Worm (Caenorhabditis elegans): Measurements from ENCODE around the gene fbxa-192.

fbxa-192 gene

DNA sequence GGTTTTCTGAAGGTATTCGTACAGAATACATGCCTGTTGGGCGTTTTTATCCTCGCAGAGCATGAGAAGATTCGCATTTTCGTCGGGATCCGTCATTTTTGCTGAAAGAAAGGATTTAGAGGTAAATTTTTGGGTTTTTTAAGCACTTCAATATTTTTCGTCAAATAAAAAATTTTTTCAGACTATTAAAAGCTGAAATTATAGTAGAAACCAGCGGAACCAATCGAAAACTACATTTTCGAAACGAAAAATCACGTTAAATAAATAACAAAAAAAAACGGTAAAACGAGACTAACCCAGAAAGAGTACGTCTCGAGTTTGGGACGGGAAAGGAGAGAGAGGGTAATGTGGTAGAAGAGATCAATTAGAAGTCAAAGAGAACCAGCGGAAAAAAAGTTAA, at the start of gene fbxa-192:
Gene fbxa-192 (minus strand): TSS at position 101 of the 400 bp plus-strand sequence.
- TF ChIP-seq D1046.2 (GFP tag; IDR thresholded peaks at IDR 0.05) (no peak), gei-8 (GFP tag; optimal IDR thresholded peaks at IDR 0.05) (no peak), Y5F2A.4 (GFP tag; optimal IDR thresholded peaks at IDR 0.05) (no peak), nhr-28 (tag; optimal IDR thresholded peaks at IDR 0.05) (no peak), duxl-1 (tag; optimal IDR thresholded peaks at IDR 0.05; ENCODE audit: poor library complexity) (no peak)

DNA sequence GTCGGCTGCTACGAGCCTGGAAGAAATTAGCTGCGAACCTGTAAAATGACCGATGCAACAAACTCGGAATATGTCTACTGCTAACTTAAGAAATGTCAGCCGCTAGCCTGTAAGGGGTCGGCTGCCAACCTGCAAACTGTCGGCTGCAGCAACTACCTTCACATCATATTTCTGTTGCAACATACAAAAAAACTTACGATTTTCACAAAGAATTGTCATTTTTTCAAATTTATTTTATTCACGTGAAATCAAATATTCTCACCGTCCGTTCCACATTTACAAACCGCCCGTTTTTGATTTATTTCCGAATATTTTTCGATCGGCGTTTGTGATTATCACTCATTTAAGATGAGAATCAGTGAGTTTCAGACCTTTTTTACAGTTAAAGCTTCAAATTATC, 49.3 kb upstream of the fbxa-192 start, which contains the start of gene Y26G10.6:
Gene Y26G10.6 (plus strand): TSS at position 301 of the 400 bp plus-strand sequence.
- TF ChIP-seq mep-1 (tag; optimal IDR thresholded peaks at IDR 0.05) (no peak), rbr-2 (tag; optimal IDR thresholded peaks at IDR 0.05) (no peak), ZK337.2 (GFP tag; IDR thresholded peaks at IDR 0.05) (no peak), nhr-76 (tag; optimal IDR thresholded peaks at IDR 0.05) (no peak), Y48G9A.11 (GFP tag; IDR thresholded peaks at IDR 0.05) (no peak), mes-2 (tag; optimal IDR thresholded peaks at IDR 0.05; ENCODE audit: poor library complexity, severe bottlenecking) (no peak), pha-4 (GFP tag; IDR thresholded peaks at IDR 0.05) (no peak), pha-4 (tag; optimal IDR thresholded peaks at IDR 0.05) (no peak), nhr-28 (tag; optimal IDR thresholded peaks at IDR 0.05) (no peak), cey-2 (tag; optimal IDR thresholded peaks at IDR 0.05; ENCODE audit: borderline replicate concordance, insufficient read depth) (no peak), ztf-7 (tag; optimal IDR thresholded peaks at IDR 0.05) (no peak), madf-9 (GFP tag; conservative IDR thresholded peaks at IDR 0.05) (no peak), vab-7 (GFP tag; IDR thresholded peaks at IDR 0.05) (no peak), zip-2 (tag; optimal IDR thresholded peaks at IDR 0.05) (no peak), mxl-3 (GFP tag; optimal IDR thresholded peaks at IDR 0.05) (no peak), lim-7 (GFP tag; IDR thresholded peaks at IDR 0.05) (no peak), unc-39 (tag; optimal IDR thresholded peaks at IDR 0.05) (no peak)

ce11 chrV:17699097-17699496, 48.8 kb upstream of the fbxa-192 start, which contains the start of gene Y26G10.4:
Gene Y26G10.4 (minus strand): TSS chrV:17699197.
- TF ChIP-seq lin-1 (GFP tag; IDR thresholded peaks at IDR 0.05) = no peak
- TF ChIP-seq unc-62 (GFP tag; optimal IDR thresholded peaks at IDR 0.05 in 1 of 2) = no peak
- no peak for TF ChIP-seq unc-62 (tag; optimal IDR thresholded peaks at IDR 0.05)
- TF ChIP-seq dmd-9 (GFP tag; IDR thresholded peaks at IDR 0.05) = no peak
- no peak for TF ChIP-seq attf-4 (tag; optimal IDR thresholded peaks at IDR 0.05)
- no peak for TF ChIP-seq lin-29 (GFP tag; IDR thresholded peaks at IDR 0.05)
- no peak for TF ChIP-seq dve-1 (tag; optimal IDR thresholded peaks at IDR 0.05; ENCODE audit: insufficient read depth)
- TF ChIP-seq nhr-102 (tag; optimal IDR thresholded peaks at IDR 0.05) = no peak
- TF ChIP-seq pha-4 (GFP tag; IDR thresholded peaks at IDR 0.05) = no peak
- no peak for TF ChIP-seq pha-4 (tag; optimal IDR thresholded peaks at IDR 0.05)
- TF ChIP-seq ZK546.5 (tag; optimal IDR thresholded peaks at IDR 0.05) = no peak

ce11 chrV:17696753-17697152, 46.4 kb upstream of the fbxa-192 start, which contains the start of gene spp-29:
Gene spp-29 (minus strand): TSS chrV:17696853.
- TF ChIP-seq F44E2.7 (GFP tag; IDR thresholded peaks at IDR 0.05) (no peak), tag-97 (GFP tag; IDR thresholded peaks at IDR 0.05) (no peak), aly-2 (tag; optimal IDR thresholded peaks at IDR 0.05) (no peak), dpl-1 (GFP tag; optimal IDR thresholded peaks at IDR 0.05) (no peak), vab-7 (GFP tag; IDR thresholded peaks at IDR 0.05) (no peak), ZK337.2 (GFP tag; IDR thresholded peaks at IDR 0.05) (no peak), fkh-10 (GFP tag; optimal IDR thresholded peaks at IDR 0.05) (no peak), attf-4 (tag; optimal IDR thresholded peaks at IDR 0.05) (no peak), ceh-82 (tag; optimal IDR thresholded peaks at IDR 0.05) (no peak), lim-7 (GFP tag; IDR thresholded peaks at IDR 0.05) (no peak), duxl-1 (tag; optimal IDR thresholded peaks at IDR 0.05; ENCODE audit: poor library complexity) (no peak), Y5F2A.4 (GFP tag; optimal IDR thresholded peaks at IDR 0.05) (no peak), nhr-6 (tag; optimal IDR thresholded peaks at IDR 0.05) (no peak), mdt-29 (GFP tag; IDR thresholded peaks at IDR 0.05) (no peak), ZK546.5 (tag; optimal IDR thresholded peaks at IDR 0.05) (no peak), nhr-10 (tag; optimal IDR thresholded peaks at IDR 0.05) (no peak), F10B5.3 (tag; optimal IDR thresholded peaks at IDR 0.05) (no peak), rbr-2 (tag; optimal IDR thresholded peaks at IDR 0.05) (no peak), ztf-11 (tag; optimal IDR thresholded peaks at IDR 0.05) (no peak)
